Fruit fly (Drosophila melanogaster) S2 (cell line): ENCODE results near the gene p.

ENCODE experiments used
- CG8478 ChIP-seq: fragments of >200 bp; optimal IDR thresholded peaks from 2 replicates; lab custom pipeline; 2018
- CTCF ChIP-seq, 2 experiments: fragments of >200 bp; optimal IDR thresholded peaks; 2 replicates each; lab custom pipeline; 2018

dm6 chr3R:8670529-8671491 is at the start of gene p:
- TF ChIP-seq CG8478 (lab: Kevin White, UChicago), result no peak
- TF ChIP-seq CTCF (optimal IDR thresholded peaks at IDR 0.05; lab: Kevin White, UChicago), result no peak
